Fruit fly (Drosophila melanogaster): ENCODE data around the gene tnc.

DNA sequence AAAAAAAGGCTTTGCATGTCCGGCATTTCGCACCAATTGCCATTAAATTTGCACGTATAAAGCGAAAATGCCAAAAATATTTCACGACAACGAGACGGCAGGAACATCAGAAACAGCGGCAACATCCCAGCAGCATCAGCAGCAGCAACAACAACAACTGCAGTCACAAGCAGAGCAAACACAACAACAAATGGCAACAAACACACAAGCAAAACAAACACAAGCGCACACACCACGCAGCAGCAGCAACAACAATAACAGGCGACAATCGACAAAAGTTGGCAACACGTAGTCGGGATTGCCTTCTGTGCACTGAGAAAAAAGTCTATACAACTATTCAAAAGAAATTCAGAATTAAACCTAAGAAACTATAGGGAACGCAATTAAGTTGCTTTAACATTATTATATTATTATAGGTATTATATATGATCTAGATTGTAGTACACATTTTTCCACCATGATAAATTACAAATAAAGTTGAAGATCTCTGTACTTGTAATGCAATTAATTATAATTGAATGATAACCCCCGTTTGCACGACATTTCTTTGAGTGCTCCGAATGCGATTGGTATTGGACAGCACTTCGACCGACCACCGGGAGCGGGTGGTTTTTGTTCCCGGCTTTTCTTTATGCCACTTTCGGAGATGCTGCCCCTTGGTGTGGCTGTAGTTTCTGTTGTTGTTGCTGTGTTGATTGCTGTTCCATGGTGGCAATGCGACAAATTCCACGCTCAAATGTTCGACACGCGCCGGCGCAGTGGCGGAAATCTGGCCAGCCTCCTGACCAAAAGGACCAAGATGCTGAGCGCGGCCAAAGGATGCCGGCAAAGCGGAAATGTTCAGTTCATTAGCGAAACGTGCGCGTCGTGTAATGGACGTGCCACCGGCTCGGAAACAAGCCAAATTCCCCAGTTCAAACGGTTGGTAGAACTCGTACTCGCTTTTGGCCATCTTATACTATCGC is at the start of gene tnc:
- peak; percentile 78 for TF ChIP-seq CG6808 (GFP tag; optimal IDR thresholded peaks at IDR 0.05)
- peak in 1 of 2 experiments; percentile 63 for TF ChIP-seq salr (GFP tag; optimal IDR thresholded peaks at IDR 0.05)
- TF ChIP-seq esn (GFP tag; optimal IDR thresholded peaks at IDR 0.05): peak; percentile 89
- TF ChIP-seq vri (GFP tag; optimal IDR thresholded peaks at IDR 0.05): peak; percentile 58
- peak; percentile 87 for TF ChIP-seq CG8119 (GFP tag; IDR thresholded peaks at IDR 0.05)
- TF ChIP-seq CG9139 (GFP tag; optimal IDR thresholded peaks at IDR 0.05): peak; percentile 58
- peak; percentile 71 for TF ChIP-seq Lpt (GFP tag; optimal IDR thresholded peaks at IDR 0.05)
- TF ChIP-seq spab (GFP tag; optimal IDR thresholded peaks at IDR 0.05): peak; percentile 76
- peak; percentile 24 for TF ChIP-seq fd85E (GFP tag; optimal IDR thresholded peaks at IDR 0.05)

Data from whole organism, prepupa.